Fruit fly (Drosophila melanogaster): ENCODE data around the gene CG18281.
A peak's percentile ranks its signal among the peaks of the same experiment; 100 is the strongest.
"Not testable (repeated sequence)": the region's sequence is repeated elsewhere in the genome, so short reads cannot be mapped to it uniquely, and the experiment has no call there.

Gene CG18281

DNA sequence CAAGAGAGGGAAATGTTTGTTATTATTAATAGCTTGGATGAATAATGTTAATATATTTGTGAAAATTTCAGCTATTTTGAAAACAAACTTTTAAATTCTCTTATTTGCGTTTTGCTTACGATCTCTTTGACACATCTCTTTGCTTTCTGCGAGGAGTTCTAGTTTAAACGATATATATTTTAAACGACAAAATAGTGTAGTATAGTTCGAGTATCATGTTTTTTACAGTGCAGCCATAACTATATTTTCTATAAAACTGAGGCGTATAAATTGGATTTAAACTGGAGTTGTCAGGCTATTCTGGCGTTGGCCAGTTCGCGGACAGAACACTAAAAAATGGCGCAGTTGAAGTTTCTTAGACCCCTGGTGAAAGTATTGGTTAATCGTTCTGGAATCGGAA is at the start of gene CG18281:
Gene CG18281 (plus strand): TSS at position 301 of the 400 bp plus-strand sequence.
- not testable (repeated sequence) for TF ChIP-seq bab1 (GFP tag; optimal IDR thresholded peaks at IDR 0.05); CG7101 (tag; optimal IDR thresholded peaks at IDR 0.05); CG33017 (tag; optimal IDR thresholded peaks at IDR 0.05)

DNA sequence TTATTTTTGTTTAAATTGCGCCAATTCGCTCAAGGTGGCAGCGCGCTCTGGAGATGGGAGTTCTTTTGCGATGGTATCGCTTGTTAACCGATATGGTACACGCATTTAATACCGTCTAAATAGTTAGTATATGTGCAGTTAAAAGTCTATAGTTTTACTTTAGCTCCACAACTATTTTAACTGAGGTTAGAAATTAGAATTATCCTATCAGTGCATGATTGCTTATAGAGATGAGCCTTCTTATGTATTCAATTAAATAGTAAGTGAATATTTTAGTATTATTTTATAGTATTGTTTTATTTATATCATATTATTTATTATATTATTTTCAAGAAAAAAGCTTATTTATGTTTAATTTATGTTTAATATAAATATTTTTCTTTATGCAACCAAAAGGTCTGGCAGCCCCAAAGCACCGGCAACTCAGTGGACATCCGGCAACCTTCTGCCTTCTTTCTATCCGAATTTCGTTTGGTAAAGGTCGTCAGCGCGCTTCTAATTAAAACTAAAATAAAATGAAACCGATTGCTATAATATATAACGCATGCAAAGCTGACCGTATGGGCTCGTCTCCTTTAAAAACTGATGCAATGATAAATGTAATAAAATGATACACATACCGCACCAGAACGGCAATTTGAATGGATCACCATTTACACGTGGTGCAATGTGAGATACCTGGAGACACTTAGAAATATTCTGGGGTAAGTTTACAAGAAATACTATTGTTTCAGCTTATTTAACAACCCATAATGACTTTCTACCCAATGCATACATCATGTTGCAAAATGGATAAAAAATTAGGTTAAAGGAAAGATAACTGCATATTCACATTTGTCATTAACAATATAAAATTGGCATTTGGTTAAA is 46.6 kb upstream of the CG18281 start, which contains the start of gene CG5199:
Gene CG5199 (minus strand): TSS at position 52 of the 870 bp plus-strand sequence.
- TF ChIP-seq pad (GFP tag; optimal IDR thresholded peaks at IDR 0.05) (peak; percentile 49), CG12768 (GFP tag; optimal IDR thresholded peaks at IDR 0.05) (peak; percentile 56), bab1 (GFP tag; optimal IDR thresholded peaks at IDR 0.05) (no peak), Crg-1 (GFP tag; optimal IDR thresholded peaks at IDR 0.05) (peak; percentile 14), CG1620 (GFP tag; optimal IDR thresholded peaks at IDR 0.05) (no peak), Hr96 (GFP tag; optimal IDR thresholded peaks at IDR 0.05) (no peak), tj (GFP tag; optimal IDR thresholded peaks at IDR 0.05) (peak; percentile 28), cnc (optimal IDR thresholded peaks at IDR 0.05) (no peak), Clk (GFP tag; optimal IDR thresholded peaks at IDR 0.05) (no peak), CG14711 (tag; optimal IDR thresholded peaks at IDR 0.05) (peak; percentile 60), ovo (GFP tag; optimal IDR thresholded peaks at IDR 0.05) (peak; percentile 34), CG7045 (GFP tag; optimal IDR thresholded peaks at IDR 0.05) (peak; percentile 55), kay (GFP tag; ENCODE audit: borderline replicate concordance) (no peak), CG7101 (tag; optimal IDR thresholded peaks at IDR 0.05) (peak; percentile 71), CG11617 (GFP tag; optimal IDR thresholded peaks at IDR 0.05) (peak; percentile 72), Mnt (GFP tag; optimal IDR thresholded peaks at IDR 0.05) (peak; percentile 83), CG5204 (GFP tag; optimal IDR thresholded peaks at IDR 0.05) (peak; percentile 26), CG33017 (tag; optimal IDR thresholded peaks at IDR 0.05) (peak; percentile 13), toe (GFP tag; optimal IDR thresholded peaks at IDR 0.05) (peak; percentile 53), cic (GFP tag; optimal IDR thresholded peaks at IDR 0.05) (no peak)

DNA sequence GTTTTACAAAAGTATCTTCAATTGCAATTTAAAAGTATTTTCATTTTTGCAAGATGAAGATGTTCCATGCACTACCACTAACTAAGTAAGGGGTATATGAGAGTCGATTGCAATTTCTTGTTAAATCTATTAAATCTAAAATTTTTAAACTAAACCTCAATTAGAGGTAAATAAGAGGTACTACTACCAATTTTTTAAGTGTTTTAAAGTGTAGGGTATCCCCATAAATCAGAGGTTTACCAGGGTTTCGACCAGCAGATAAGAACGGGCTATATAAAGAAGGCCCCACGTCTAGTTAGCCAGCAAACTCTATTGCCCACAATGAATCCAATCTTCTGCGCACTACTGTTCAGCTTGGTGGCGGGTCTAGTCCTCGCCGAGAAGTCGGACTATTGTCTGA is 39.3 kb upstream of the CG18281 start, which contains the start of gene mag:
Gene mag (plus strand): TSS at position 301 of the 400 bp plus-strand sequence.
- TF ChIP-seq ovo (GFP tag; optimal IDR thresholded peaks at IDR 0.05) (no peak), Clk (GFP tag; optimal IDR thresholded peaks at IDR 0.05) (no peak), tj (GFP tag; optimal IDR thresholded peaks at IDR 0.05) (no peak), CG7101 (tag; optimal IDR thresholded peaks at IDR 0.05) (no peak), cic (GFP tag; optimal IDR thresholded peaks at IDR 0.05) (no peak)

DNA sequence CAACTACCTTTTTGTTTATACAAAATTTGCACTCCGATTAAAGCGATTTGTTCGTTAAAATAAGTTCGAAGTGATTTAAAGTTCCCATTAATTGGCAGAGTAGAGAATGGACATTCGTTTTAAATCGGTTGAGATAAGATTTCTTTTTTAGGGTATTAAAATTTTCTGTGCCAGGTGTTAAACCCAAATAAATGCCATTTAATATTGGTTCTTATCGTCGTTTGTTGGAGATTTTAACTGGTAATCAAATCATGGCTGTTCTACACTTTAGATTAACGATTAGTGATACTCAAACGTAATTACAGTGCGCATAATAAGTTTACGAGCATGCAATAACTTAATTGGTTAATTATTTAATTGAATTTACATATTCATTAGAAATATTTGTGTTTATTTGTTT is 37.2 kb upstream of the CG18281 start:
- TF ChIP-seq CG7045 (GFP tag; optimal IDR thresholded peaks at IDR 0.05) (no peak), CG33017 (tag; optimal IDR thresholded peaks at IDR 0.05) (no peak), CG7101 (tag; optimal IDR thresholded peaks at IDR 0.05) (no peak), CG14711 (tag; optimal IDR thresholded peaks at IDR 0.05) (no peak), tj (GFP tag; optimal IDR thresholded peaks at IDR 0.05) (no peak), Mnt (GFP tag; optimal IDR thresholded peaks at IDR 0.05) (no peak), Clk (GFP tag; optimal IDR thresholded peaks at IDR 0.05) (no peak), CG12768 (GFP tag; optimal IDR thresholded peaks at IDR 0.05) (no peak), kay (GFP tag; ENCODE audit: borderline replicate concordance) (no peak), pad (GFP tag; optimal IDR thresholded peaks at IDR 0.05) (no peak), bab1 (GFP tag; optimal IDR thresholded peaks at IDR 0.05) (no peak), Hr96 (GFP tag; optimal IDR thresholded peaks at IDR 0.05) (no peak), CG11617 (GFP tag; optimal IDR thresholded peaks at IDR 0.05) (no peak), cic (GFP tag; optimal IDR thresholded peaks at IDR 0.05) (no peak), cnc (optimal IDR thresholded peaks at IDR 0.05) (no peak), CG1620 (GFP tag; optimal IDR thresholded peaks at IDR 0.05) (no peak), CG5204 (GFP tag; optimal IDR thresholded peaks at IDR 0.05) (no peak), Crg-1 (GFP tag; optimal IDR thresholded peaks at IDR 0.05) (no peak), toe (GFP tag; optimal IDR thresholded peaks at IDR 0.05) (no peak), ovo (GFP tag; optimal IDR thresholded peaks at IDR 0.05) (no peak)

DNA sequence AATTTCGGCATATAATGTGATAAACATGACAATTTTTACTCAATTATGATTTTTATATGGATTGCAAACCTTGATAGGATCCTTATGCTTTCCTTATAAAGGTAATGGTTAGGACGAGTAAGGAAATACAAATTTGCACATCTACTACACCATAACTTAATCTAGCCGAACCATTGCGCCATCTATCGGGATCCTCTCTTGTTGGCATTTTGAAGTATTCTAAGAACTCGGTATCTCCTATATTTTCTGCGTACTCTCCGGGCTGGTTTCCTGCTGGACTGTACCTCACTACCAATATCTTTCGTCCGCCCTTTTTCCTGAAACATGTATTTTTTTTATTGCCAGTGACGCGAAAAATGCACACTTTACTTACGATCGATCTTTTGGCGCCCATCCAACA is 35.0 kb upstream of the CG18281 start, which contains the start of gene atk:
Gene atk (minus strand): TSS at position 186 of the 400 bp plus-strand sequence.
- TF ChIP-seq tj (GFP tag; optimal IDR thresholded peaks at IDR 0.05) (no peak), CG12768 (GFP tag; optimal IDR thresholded peaks at IDR 0.05) (no peak), CG7045 (GFP tag; optimal IDR thresholded peaks at IDR 0.05) (no peak), CG33017 (tag; optimal IDR thresholded peaks at IDR 0.05) (no peak), CG1620 (GFP tag; optimal IDR thresholded peaks at IDR 0.05) (no peak), kay (GFP tag; ENCODE audit: borderline replicate concordance) (no peak), CG14711 (tag; optimal IDR thresholded peaks at IDR 0.05) (no peak), Mnt (GFP tag; optimal IDR thresholded peaks at IDR 0.05) (no peak), Clk (GFP tag; optimal IDR thresholded peaks at IDR 0.05) (no peak)

DNA sequence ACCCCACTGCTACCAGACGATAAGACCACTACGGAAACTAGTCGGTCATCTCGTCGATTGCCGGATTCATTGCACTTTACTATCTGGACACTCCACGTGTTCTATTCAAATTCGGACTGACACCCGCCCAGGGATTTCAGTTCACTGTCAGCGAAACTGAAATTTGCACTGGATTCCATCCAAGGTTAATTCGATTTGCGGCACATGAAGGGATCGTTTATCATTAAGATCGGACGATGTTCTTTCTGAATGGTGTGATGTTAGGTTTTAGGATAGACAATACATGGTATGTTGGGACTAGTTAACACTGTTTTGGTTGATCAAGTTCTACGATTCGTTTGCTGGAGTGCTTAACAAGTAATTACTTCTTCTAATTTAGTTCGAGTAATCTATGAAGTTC is 33.7 kb upstream of the CG18281 start, which contains the start of gene CG42764:
Gene CG42764 (minus strand): TSS at position 101 of the 400 bp plus-strand sequence.
- TF ChIP-seq CG7101 (tag; optimal IDR thresholded peaks at IDR 0.05), result no peak
